Fruit fly (Drosophila melanogaster): Measurements from ENCODE around the gene CalpC.
A peak's percentile ranks its signal among the peaks of the same experiment; 100 is the strongest.

CalpC gene

dm6 chrX:16286083-16286666 lies 39.4 kb upstream of the CalpC start, which contains the start of gene UQCR-14 (continued):
- TF ChIP-seq ewg (GFP tag; optimal IDR thresholded peaks at IDR 0.05): peak; percentile 6
- TF ChIP-seq fu2 (GFP tag; optimal IDR thresholded peaks at IDR 0.05): peak; percentile 4
- peak; percentile 19 for TF ChIP-seq CG33213 (GFP tag; optimal IDR thresholded peaks at IDR 0.05)
- TF ChIP-seq lab (GFP tag; optimal IDR thresholded peaks at IDR 0.05): no peak
- TF ChIP-seq CG10147 (GFP tag; optimal IDR thresholded peaks at IDR 0.05): peak; percentile 17
- no peak for TF ChIP-seq Antp (GFP tag; optimal IDR thresholded peaks at IDR 0.05)
- peak; percentile 12 for TF ChIP-seq D19A (tag; optimal IDR thresholded peaks at IDR 0.05)
- TF ChIP-seq Aef1 (GFP tag; IDR thresholded peaks at IDR 0.05): no peak
- TF ChIP-seq jigr1 (GFP tag; IDR thresholded peaks at IDR 0.05): no peak
- TF ChIP-seq HLHmδ (GFP tag; optimal IDR thresholded peaks at IDR 0.05): no peak
- no peak for TF ChIP-seq Lpt (GFP tag; optimal IDR thresholded peaks at IDR 0.05)
- TF ChIP-seq slou (GFP tag; optimal IDR thresholded peaks at IDR 0.05): peak; percentile 5
- peak; percentile 25 for TF ChIP-seq CG34376 (GFP tag; optimal IDR thresholded peaks at IDR 0.05)
- TF ChIP-seq CG2678 (tag; optimal IDR thresholded peaks at IDR 0.05): no peak
- TF ChIP-seq CG17829 (tag; optimal IDR thresholded peaks at IDR 0.05): peak; percentile 61
- TF ChIP-seq CG12391 (tag; optimal IDR thresholded peaks at IDR 0.05): peak; percentile 53
- no peak for TF ChIP-seq ttk (GFP tag; IDR thresholded peaks at IDR 0.05)
- TF ChIP-seq CG11247 (GFP tag; IDR thresholded peaks at IDR 0.05): peak; percentile 18; the same call in 1 of the 2 replicates
- TF ChIP-seq Fer3 (tag; optimal IDR thresholded peaks at IDR 0.05): peak; percentile 24
- peak; percentile 74 for TF ChIP-seq row (GFP tag; IDR thresholded peaks at IDR 0.05)
- peak; percentile 21; the same call in 1 of the 3 replicates for TF ChIP-seq dysf (GFP tag; IDR thresholded peaks at IDR 0.05)
- no peak for TF ChIP-seq Fer2 (tag; optimal IDR thresholded peaks at IDR 0.05)
- TF ChIP-seq Dip3 (GFP tag; optimal IDR thresholded peaks at IDR 0.05): no peak
- TF ChIP-seq ken (GFP tag; IDR thresholded peaks at IDR 0.05): no peak
- peak; percentile 88 for TF ChIP-seq Myb (GFP tag; optimal IDR thresholded peaks at IDR 0.05)
- TF ChIP-seq sqz (GFP tag; optimal IDR thresholded peaks at IDR 0.05): no peak
- TF ChIP-seq nmo (GFP tag; optimal IDR thresholded peaks at IDR 0.05): peak; percentile 58
- TF ChIP-seq Camta (GFP tag; optimal IDR thresholded peaks at IDR 0.05): no peak
- TF ChIP-seq E2f1 (GFP tag; IDR thresholded peaks at IDR 0.05): no peak
- no peak for TF ChIP-seq lov (optimal IDR thresholded peaks at IDR 0.05)
- TF ChIP-seq lov (GFP tag; IDR thresholded peaks at IDR 0.05): no peak
- no peak for TF ChIP-seq Oaz (GFP tag; IDR thresholded peaks at IDR 0.05)
- TF ChIP-seq unpg (GFP tag; optimal IDR thresholded peaks at IDR 0.05): no peak
- peak; percentile 74 for TF ChIP-seq CG9932 (GFP tag; IDR thresholded peaks at IDR 0.05)
- peak; percentile 32 for TF ChIP-seq CG10979 (tag; optimal IDR thresholded peaks at IDR 0.05)
- no peak for TF ChIP-seq CG16815 (GFP tag; optimal IDR thresholded peaks at IDR 0.05)
- TF ChIP-seq ham (GFP tag; IDR thresholded peaks at IDR 0.05): no peak
- no peak for TF ChIP-seq CG6813 (GFP tag; optimal IDR thresholded peaks at IDR 0.05)
- TF ChIP-seq toy (GFP tag; IDR thresholded peaks at IDR 0.05): no peak
- TF ChIP-seq CG17361 (GFP tag; IDR thresholded peaks at IDR 0.05): no peak
- TF ChIP-seq CG18011 (GFP tag; optimal IDR thresholded peaks at IDR 0.05): no peak
- TF ChIP-seq lola (GFP tag; optimal IDR thresholded peaks at IDR 0.05): no peak
- no peak for TF ChIP-seq Sry-β (GFP tag; optimal IDR thresholded peaks at IDR 0.05)
- TF ChIP-seq slp2 (GFP tag; optimal IDR thresholded peaks at IDR 0.05): no peak
- TF ChIP-seq hkb (optimal IDR thresholded peaks at IDR 0.05): no peak
- peak; percentile 18; the same call in 1 of the 2 replicates for TF ChIP-seq hkb (GFP tag; IDR thresholded peaks at IDR 0.05)
- no peak for TF ChIP-seq fd64A (GFP tag; optimal IDR thresholded peaks at IDR 0.05)
- TF ChIP-seq CG9797 (GFP tag; optimal IDR thresholded peaks at IDR 0.05): peak; percentile 71
- no peak for TF ChIP-seq CG10565 (GFP tag; optimal IDR thresholded peaks at IDR 0.05)
- no peak for TF ChIP-seq emc (GFP tag; optimal IDR thresholded peaks at IDR 0.05)
- peak; percentile 99 for TF ChIP-seq CG6791 (GFP tag; IDR thresholded peaks at IDR 0.05; ENCODE audit: partially characterized antibody)
